Worm (Caenorhabditis elegans): ENCODE measurements around the gene zyg-8.

DNA sequence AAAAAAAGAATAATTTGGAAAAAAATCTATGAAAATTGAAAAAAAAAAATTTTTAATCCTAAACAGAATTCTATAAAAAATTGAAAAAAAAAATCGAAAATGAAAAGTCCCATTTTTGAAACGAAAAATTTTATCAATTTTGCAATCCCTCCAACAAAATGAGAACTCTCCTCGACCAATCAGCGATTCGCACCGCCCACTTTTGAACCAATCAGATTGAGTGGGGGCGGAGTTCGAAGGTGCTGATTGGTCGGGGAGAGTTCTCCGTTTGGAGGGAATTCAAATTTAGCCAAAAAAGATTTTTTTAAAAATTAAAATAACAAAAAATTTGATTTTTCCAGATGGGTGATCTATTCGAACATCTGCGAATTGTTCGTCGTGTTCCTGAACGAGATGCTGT, 6.2 kb downstream of the zyg-8 start:
- no peak for TF ChIP-seq zag-1 (tag; optimal IDR thresholded peaks at IDR 0.05)
- no peak for TF ChIP-seq hlh-11 (tag; optimal IDR thresholded peaks at IDR 0.05)
- no peak for TF ChIP-seq unc-39 (tag; optimal IDR thresholded peaks at IDR 0.05)
- TF ChIP-seq ceh-82 (tag; optimal IDR thresholded peaks at IDR 0.05): no peak
- TF ChIP-seq nhr-6 (tag; optimal IDR thresholded peaks at IDR 0.05): no peak
- no peak for TF ChIP-seq tra-1 (GFP tag; IDR thresholded peaks at IDR 0.05)
- TF ChIP-seq unc-62 (GFP tag; optimal IDR thresholded peaks at IDR 0.05 in 1 of 2): no peak
- no peak for TF ChIP-seq unc-62 (tag; optimal IDR thresholded peaks at IDR 0.05)
- TF ChIP-seq nhr-11 (tag; optimal IDR thresholded peaks at IDR 0.05): no peak
- TF ChIP-seq duxl-1 (tag; optimal IDR thresholded peaks at IDR 0.05; ENCODE audit: poor library complexity): no peak
